Worm (Caenorhabditis elegans) whole organism, late embryonic: ENCODE measurements around the gene F44G4.6.

Experiments used
- F13H6.1 ChIP-seq: sonication (generic microtip); optimal IDR thresholded peaks from 2 replicates; lab custom pipeline; 2016; ENCODE audit warnings: missing genetic modification characterization, missing compliant biosample characterization
- K02D7.2 ChIP-seq: sonication (generic microtip); optimal IDR thresholded peaks from 2 replicates; lab custom pipeline; 2017; ENCODE audit warnings: mild to moderate bottlenecking, missing genetic modification characterization, missing compliant biosample characterization
- K09A11.1 ChIP-seq: sonication (generic microtip); optimal IDR thresholded peaks from 2 replicates; lab custom pipeline; 2017; ENCODE audit warnings: antibody characterized with exemption, mild to moderate bottlenecking, missing genetic modification characterization, missing compliant biosample characterization; ENCODE audit not compliant: insufficient read depth
- ceh-19 ChIP-seq: fragments of 200-800 bp; sonication (Bioruptor generic); optimal IDR thresholded peaks from 2 replicates; lab custom pipeline; 2018; ENCODE audit warnings: mild to moderate bottlenecking, missing genetic modification characterization, missing compliant biosample characterization
- ceh-2 ChIP-seq: sonication (generic microtip); optimal IDR thresholded peaks from 2 replicates; lab custom pipeline; 2016; ENCODE audit warnings: missing genotype, missing genetic modification characterization, missing compliant biosample characterization
- ceh-22 ChIP-seq: sonication (generic microtip); optimal IDR thresholded peaks from 2 replicates; lab custom pipeline; 2017; ENCODE audit warnings: missing biosample characterization, missing genetic modification characterization
- ceh-24 ChIP-seq: sonication (generic microtip); optimal IDR thresholded peaks from 2 replicates; lab custom pipeline; 2016; ENCODE audit warnings: mild to moderate bottlenecking, missing genetic modification characterization, missing compliant biosample characterization
- ceh-31 ChIP-seq: sonication (generic microtip); optimal IDR thresholded peaks from 2 replicates; lab custom pipeline; 2016; ENCODE audit warnings: missing genetic modification characterization, missing compliant biosample characterization
- ceh-34 ChIP-seq: sonication (generic microtip); optimal IDR thresholded peaks from 2 replicates; lab custom pipeline; 2016; ENCODE audit warnings: mild to moderate bottlenecking, missing genetic modification characterization, missing compliant biosample characterization
- ceh-45 ChIP-seq: fragments of 200-800 bp; sonication (Bioruptor generic); IDR thresholded peaks from 2 replicates; pipeline ENCODE4 v1.3.6; 2022; ENCODE audit warnings: missing genetic modification reagents, missing genetic modification characterization, missing compliant biosample characterization
- ceh-48 ChIP-seq: sonication (generic microtip); optimal IDR thresholded peaks from 2 replicates; lab custom pipeline; 2016; ENCODE audit warnings: missing genetic modification characterization, inconsistent platforms, missing compliant biosample characterization
- che-1 ChIP-seq: sonication (generic microtip); optimal IDR thresholded peaks from 2 replicates; lab custom pipeline; 2016; ENCODE audit warnings: mild to moderate bottlenecking, missing genetic modification characterization, missing compliant biosample characterization
- dmd-4 ChIP-seq: sonication (generic microtip); optimal IDR thresholded peaks from 2 replicates; lab custom pipeline; 2016; ENCODE audit warnings: borderline replicate concordance, missing genetic modification characterization, missing compliant biosample characterization
- elt-2 ChIP-seq: sonication (generic microtip); optimal IDR thresholded peaks from 2 replicates; lab custom pipeline; 2016; ENCODE audit warnings: missing genetic modification reagents, missing genetic modification characterization, missing compliant biosample characterization
- elt-4 ChIP-seq: sonication (generic microtip); optimal IDR thresholded peaks from 2 replicates; lab custom pipeline; 2016; ENCODE audit warnings: missing genetic modification characterization, missing compliant biosample characterization
- eyg-1 ChIP-seq: sonication (generic microtip); optimal IDR thresholded peaks from 2 replicates; lab custom pipeline; 2016; ENCODE audit warnings: missing genotype, missing genetic modification characterization, missing compliant biosample characterization
- fax-1 ChIP-seq: sonication (generic microtip); optimal IDR thresholded peaks from 2 replicates; lab custom pipeline; 2016; ENCODE audit warnings: missing genotype, missing genetic modification characterization, missing compliant biosample characterization
- fkh-10 ChIP-seq: fragments of 150-350 bp; optimal IDR thresholded peaks from 2 replicates; lab custom pipeline; 2014; ENCODE audit warnings: missing biosample characterization, missing genetic modification reagents, missing genetic modification characterization
- fkh-6 ChIP-seq: sonication (generic microtip); optimal IDR thresholded peaks from 2 replicates; lab custom pipeline; 2016; ENCODE audit warnings: missing genetic modification characterization, missing compliant biosample characterization
- gmeb-2 ChIP-seq: sonication (generic microtip); optimal IDR thresholded peaks from 2 replicates; lab custom pipeline; 2016; ENCODE audit warnings: missing genetic modification characterization, inconsistent platforms, missing compliant biosample characterization
- hlh-13 ChIP-seq: fragments of 200-800 bp; sonication (Bioruptor generic); optimal IDR thresholded peaks from 2 replicates; lab custom pipeline; 2018; ENCODE audit warnings: mild to moderate bottlenecking, missing genetic modification characterization, missing compliant biosample characterization
- hlh-15 ChIP-seq: sonication (generic microtip); optimal IDR thresholded peaks from 2 replicates; lab custom pipeline; 2016; ENCODE audit warnings: missing genetic modification characterization, missing compliant biosample characterization
- hlh-30 ChIP-seq: sonication (generic microtip); optimal IDR thresholded peaks from 2 replicates; lab custom pipeline; 2017; ENCODE audit warnings: antibody characterized with exemption, missing genetic modification characterization, missing compliant biosample characterization; ENCODE audit not compliant: insufficient read depth
- hlh-8 ChIP-seq: sonication (generic microtip); optimal IDR thresholded peaks from 2 replicates; lab custom pipeline; 2016; ENCODE audit warnings: missing genotype, missing genetic modification characterization, missing compliant biosample characterization
- lim-6 ChIP-seq: sonication (generic microtip); optimal IDR thresholded peaks from 2 replicates; lab custom pipeline; 2016; ENCODE audit warnings: missing genetic modification characterization, missing compliant biosample characterization
- lin-11 ChIP-seq: fragments of 200-800 bp; sonication (Bioruptor generic); optimal IDR thresholded peaks from 2 replicates; lab custom pipeline; 2018; ENCODE audit warnings: mild to moderate bottlenecking, missing genetic modification characterization, missing compliant biosample characterization
- madf-2 ChIP-seq: sonication (generic microtip); optimal IDR thresholded peaks from 2 replicates; lab custom pipeline; 2017; ENCODE audit warnings: missing genetic modification characterization, missing compliant biosample characterization
- nfya-1 ChIP-seq: sonication (generic microtip); optimal IDR thresholded peaks from 2 replicates; lab custom pipeline; 2017; ENCODE audit warnings: missing genetic modification characterization, mild to moderate bottlenecking, missing compliant biosample characterization, antibody characterized with exemption, moderate library complexity
- nhr-232 ChIP-seq: sonication (generic microtip); optimal IDR thresholded peaks from 2 replicates; lab custom pipeline; 2016; ENCODE audit warnings: missing genetic modification characterization, missing compliant biosample characterization
- npax-4 ChIP-seq: sonication (generic microtip); optimal IDR thresholded peaks from 2 replicates; lab custom pipeline; 2016; ENCODE audit warnings: missing genetic modification characterization, missing compliant biosample characterization
- odd-2 ChIP-seq: sonication (generic microtip); optimal IDR thresholded peaks from 2 replicates; lab custom pipeline; 2017; ENCODE audit warnings: antibody characterized with exemption, mild to moderate bottlenecking, missing genetic modification characterization, missing compliant biosample characterization
- pag-3 ChIP-seq: sonication (generic microtip); optimal IDR thresholded peaks from 2 replicates; lab custom pipeline; 2016; ENCODE audit warnings: missing compliant biosample characterization, missing genetic modification characterization, borderline replicate concordance
- pha-2 ChIP-seq: sonication (generic microtip); optimal IDR thresholded peaks from 2 replicates; lab custom pipeline; 2017; ENCODE audit warnings: mild to moderate bottlenecking, missing genetic modification characterization, missing compliant biosample characterization
- pha-4 ChIP-seq: fragments of 150-350 bp; optimal IDR thresholded peaks from 2 replicates; lab custom pipeline; 2018; ENCODE audit warnings: missing biosample characterization, missing genetic modification reagents, missing genetic modification characterization
- pqm-1 ChIP-seq: sonication (generic microtip); optimal IDR thresholded peaks from 2 replicates; lab custom pipeline; 2016; ENCODE audit warnings: missing genetic modification characterization, missing compliant biosample characterization
- pros-1 ChIP-seq: fragments of 150-350 bp; optimal IDR thresholded peaks from 2 replicates; lab custom pipeline; 2014; ENCODE audit warnings: missing biosample characterization, missing genetic modification reagents, missing genetic modification characterization
- ref-2 ChIP-seq: sonication (generic microtip); optimal IDR thresholded peaks from 2 replicates; lab custom pipeline; 2016; ENCODE audit warnings: missing genetic modification characterization, missing compliant biosample characterization
- sdc-2 ChIP-seq: sonication (generic microtip); optimal IDR thresholded peaks from 2 replicates; lab custom pipeline; 2016; ENCODE audit warnings: missing genotype, missing genetic modification characterization, missing compliant biosample characterization
- sox-4 ChIP-seq: sonication (generic microtip); optimal IDR thresholded peaks from 2 replicates; lab custom pipeline; 2017; ENCODE audit warnings: mild to moderate bottlenecking, missing genetic modification characterization, inconsistent platforms, missing compliant biosample characterization
- syd-9 ChIP-seq: sonication (generic microtip); optimal IDR thresholded peaks from 2 replicates; lab custom pipeline; 2016; ENCODE audit warnings: mild to moderate bottlenecking, missing genetic modification characterization, moderate library complexity, missing compliant biosample characterization
- tbx-2 ChIP-seq: sonication (generic microtip); optimal IDR thresholded peaks from 2 replicates; lab custom pipeline; 2016; ENCODE audit warnings: missing genetic modification characterization, missing compliant biosample characterization
- tbx-7 ChIP-seq: sonication (generic microtip); optimal IDR thresholded peaks from 2 replicates; lab custom pipeline; 2016; ENCODE audit warnings: missing genotype, missing genetic modification characterization, missing compliant biosample characterization
- ttx-3 ChIP-seq: sonication (generic microtip); optimal IDR thresholded peaks from 2 replicates; lab custom pipeline; 2016; ENCODE audit warnings: missing genetic modification reagents, missing genetic modification characterization, missing compliant biosample characterization
- unc-42 ChIP-seq: sonication (generic microtip); optimal IDR thresholded peaks from 2 replicates; lab custom pipeline; 2016; ENCODE audit warnings: missing genotype, missing genetic modification characterization, missing compliant biosample characterization
- zip-5 ChIP-seq: sonication (generic microtip); optimal IDR thresholded peaks from 2 replicates; lab custom pipeline; 2016; ENCODE audit warnings: missing genetic modification characterization, missing compliant biosample characterization

F44G4.6 gene

ce11 chrII:8990267-8990666 lies 11.3 kb downstream of the F44G4.6 start:
- TF ChIP-seq zip-5 (no peak), ceh-22 (no peak), nhr-232 (tag; lab: Kevin White, UChicago) (no peak), ceh-2 (tag; lab: Kevin White, UChicago) (no peak)

ce11 chrII:8989444-8989843 lies 12.1 kb downstream of the F44G4.6 start, which contains the start of gene C18E9.9:
TSS of gene C18E9.9 (minus strand) at chrII:8989544.
- TF ChIP-seq hlh-30 (tag; lab: Kevin White, UChicago): no peak
- no peak for TF ChIP-seq unc-42 (tag; lab: Kevin White, UChicago)
- no peak for TF ChIP-seq elt-4 (tag; lab: Kevin White, UChicago)
- no peak for TF ChIP-seq K02D7.2 (tag; lab: Kevin White, UChicago)
- TF ChIP-seq ttx-3 (tag; lab: Kevin White, UChicago): no peak
- no peak for TF ChIP-seq elt-2 (tag; lab: Kevin White, UChicago)
- no peak for TF ChIP-seq madf-2 (tag; lab: Kevin White, UChicago)
- no peak for TF ChIP-seq tbx-2 (tag; lab: Kevin White, UChicago)
- no peak for TF ChIP-seq lin-11 (tag; lab: Kevin White, UChicago)
- TF ChIP-seq fax-1 (tag; lab: Kevin White, UChicago): no peak
- TF ChIP-seq eyg-1 (tag; lab: Kevin White, UChicago): no peak
- no peak for TF ChIP-seq pag-3 (tag; lab: Kevin White, UChicago)
- no peak for TF ChIP-seq fkh-10 (GFP tag; lab: Kevin White, UChicago)
- no peak for TF ChIP-seq pros-1 (tag; lab: Kevin White, UChicago)
- no peak for TF ChIP-seq sdc-2 (tag; lab: Kevin White, UChicago)
- TF ChIP-seq ceh-19 (GFP tag; lab: Kevin White, UChicago): no peak
- no peak for TF ChIP-seq npax-4 (tag; lab: Kevin White, UChicago)
- TF ChIP-seq fkh-6 (tag; lab: Kevin White, UChicago): no peak

- no peak for TF ChIP-seq K09A11.1 (tag; lab: Kevin White, UChicago)
- TF ChIP-seq odd-2 (tag; lab: Kevin White, UChicago): no peak
- TF ChIP-seq syd-9 (tag; lab: Kevin White, UChicago): no peak
- no peak for TF ChIP-seq pha-4 (tag; lab: Kevin White, UChicago)
- no peak for TF ChIP-seq hlh-13 (GFP tag; lab: Kevin White, UChicago)
- no peak for TF ChIP-seq ceh-19 (GFP tag; lab: Kevin White, UChicago)
- TF ChIP-seq unc-42 (tag; lab: Kevin White, UChicago): no peak
- no peak for TF ChIP-seq sdc-2 (tag; lab: Kevin White, UChicago)
- TF ChIP-seq hlh-15 (tag; lab: Kevin White, UChicago): no peak
- no peak for TF ChIP-seq gmeb-2 (tag; lab: Kevin White, UChicago)
- no peak for TF ChIP-seq lin-11 (tag; lab: Kevin White, UChicago)
- TF ChIP-seq madf-2 (tag; lab: Kevin White, UChicago): no peak
- TF ChIP-seq lim-6 (tag; lab: Kevin White, UChicago): no peak
- TF ChIP-seq hlh-8: no peak
- TF ChIP-seq dmd-4 (tag; lab: Kevin White, UChicago): no peak
- TF ChIP-seq pqm-1 (tag; lab: Kevin White, UChicago): no peak
- TF ChIP-seq ceh-45: no peak
- TF ChIP-seq ceh-24 (tag; lab: Kevin White, UChicago): no peak
- TF ChIP-seq, all 69 proteins: peak for 0
These were observed 13.6 kb downstream of the F44G4.6 start, which contains the start of gene C18E9.8 for ce11 chrII:8987962-8988361. TSS of gene C18E9.8 (minus strand) at chrII:8988062.

ce11 chrII:8982683-8983082 lies 18.9 kb downstream of the F44G4.6 start, which contains the start of gene C18E9.7:
TSS of gene C18E9.7 (minus strand) at chrII:8982783.
- TF ChIP-seq ceh-48: no peak
- TF ChIP-seq odd-2 (tag; lab: Kevin White, UChicago): no peak
- no peak for TF ChIP-seq elt-2 (tag; lab: Kevin White, UChicago)
- TF ChIP-seq ceh-31 (tag; lab: Kevin White, UChicago): no peak
- TF ChIP-seq ceh-19 (GFP tag; lab: Kevin White, UChicago): no peak
- TF ChIP-seq ceh-34: no peak
- TF ChIP-seq F13H6.1 (tag; lab: Kevin White, UChicago): no peak
- no peak for TF ChIP-seq ceh-2 (tag; lab: Kevin White, UChicago)
- TF ChIP-seq npax-4 (tag; lab: Kevin White, UChicago): no peak
- no peak for TF ChIP-seq ceh-22
- no peak for TF ChIP-seq tbx-7 (tag; lab: Kevin White, UChicago)
- no peak for TF ChIP-seq hlh-13 (GFP tag; lab: Kevin White, UChicago)
- no peak for TF ChIP-seq che-1 (tag; lab: Kevin White, UChicago)
- TF ChIP-seq sox-4: no peak
- TF ChIP-seq ref-2: no peak
- no peak for TF ChIP-seq hlh-30 (tag; lab: Kevin White, UChicago)
- TF ChIP-seq nfya-1: no peak
- TF ChIP-seq lim-6 (tag; lab: Kevin White, UChicago): no peak
- TF ChIP-seq pag-3 (tag; lab: Kevin White, UChicago): no peak
- no peak for TF ChIP-seq pha-2 (tag; lab: Kevin White, UChicago)
